Worm (Caenorhabditis elegans) whole organism, L4 larva: ENCODE results near the gene F01F1.3.

Experiments used
- D1046.2 ChIP-seq: fragments of 200-800 bp; sonication (Bioruptor generic); IDR thresholded peaks from 2 replicates; pipeline ENCODE4 v1.3.6; 2022; ENCODE audit warnings: missing genetic modification characterization, missing compliant biosample characterization
- F37D6.2 ChIP-seq: sonication (generic microtip); optimal IDR thresholded peaks from 2 replicates; lab custom pipeline; 2016; ENCODE audit warnings: mild to moderate bottlenecking, missing genetic modification characterization, missing compliant biosample characterization
- F49E8.2 ChIP-seq: sonication (generic microtip); optimal IDR thresholded peaks from 2 replicates; lab custom pipeline; 2016; ENCODE audit warnings: missing compliant biosample characterization, mild to moderate bottlenecking, missing genetic modification characterization, borderline replicate concordance
- T20F7.1 ChIP-seq: fragments of 200-800 bp; sonication (Bioruptor generic); optimal IDR thresholded peaks from 2 replicates; lab custom pipeline; 2018; ENCODE audit warnings: mild to moderate bottlenecking, missing genetic modification characterization, missing compliant biosample characterization
- Y5F2A.4 ChIP-seq: fragments of 200-800 bp; sonication (Bioruptor generic); optimal IDR thresholded peaks from 2 replicates; lab custom pipeline; 2018; ENCODE audit warnings: mild to moderate bottlenecking, missing genetic modification characterization, missing compliant biosample characterization
- aha-1 ChIP-seq: fragments of 150-350 bp; peaks from one replicate; lab custom pipeline; 2014; ENCODE audit warnings: missing biosample characterization, missing genetic modification characterization
- aly-2 ChIP-seq: sonication (generic microtip); optimal IDR thresholded peaks from 2 replicates; lab custom pipeline; 2018; ENCODE audit warnings: missing biosample characterization, missing genetic modification characterization
- ceh-20 ChIP-seq: fragments of 200-800 bp; sonication (Bioruptor generic); IDR thresholded peaks from 2 replicates; pipeline ENCODE4 v1.3.6; 2022; ENCODE audit warnings: missing genetic modification reagents, missing genetic modification characterization, missing compliant biosample characterization
- ceh-28 ChIP-seq: fragments of 150-350 bp; optimal IDR thresholded peaks from 2 replicates; lab custom pipeline; 2014; ENCODE audit warnings: missing biosample characterization, missing genetic modification reagents, missing genetic modification characterization
- ceh-44 ChIP-seq: fragments of 200-800 bp; sonication (Bioruptor generic); IDR thresholded peaks from 2 replicates; pipeline ENCODE4 v1.3.6; 2022; ENCODE audit warnings: missing genetic modification reagents, missing genetic modification characterization, missing compliant biosample characterization
- ceh-82 ChIP-seq: sonication (generic microtip); optimal IDR thresholded peaks from 2 replicates; lab custom pipeline; 2017; ENCODE audit warnings: missing biosample characterization, missing genetic modification characterization
- ces-1 ChIP-seq: fragments of 150-350 bp; sonication (generic microtip); optimal IDR thresholded peaks from 4 replicates; lab custom pipeline; 2014; ENCODE audit warnings: missing biosample characterization, missing genetic modification reagents, missing genetic modification characterization
- cey-2 ChIP-seq: sonication (generic microtip); optimal IDR thresholded peaks from 3 replicates; lab custom pipeline; 2017; ENCODE audit warnings: missing genetic modification characterization, mild to moderate bottlenecking, missing compliant biosample characterization, antibody characterized with exemption, borderline replicate concordance; ENCODE audit not compliant: insufficient read depth
- ctbp-1 ChIP-seq: fragments of 200-800 bp; sonication (Bioruptor generic); IDR thresholded peaks from 2 replicates; pipeline ENCODE4 v1.3.6; 2022; ENCODE audit warnings: missing genetic modification reagents, missing genetic modification characterization, missing compliant biosample characterization
- daf-19 ChIP-seq: fragments of 200-800 bp; sonication (Bioruptor generic); conservative IDR thresholded peaks from 2 replicates; pipeline ENCODE4 v1.3.6; 2022; ENCODE audit warnings: missing genetic modification characterization, missing compliant biosample characterization
- daf-8 ChIP-seq: fragments of 200-800 bp; sonication (Bioruptor generic); IDR thresholded peaks from 2 replicates; pipeline ENCODE4 v1.3.6; 2022; ENCODE audit warnings: missing genetic modification characterization, missing compliant biosample characterization
- dmd-6 ChIP-seq: fragments of 200-800 bp; sonication (Bioruptor generic); IDR thresholded peaks from 2 replicates; pipeline ENCODE4 v1.3.6; 2022; ENCODE audit warnings: missing genetic modification reagents, missing genetic modification characterization, missing compliant biosample characterization
- dmd-9 ChIP-seq: fragments of 200-800 bp; sonication (Bioruptor generic); IDR thresholded peaks from 2 replicates; pipeline ENCODE4 v1.3.6; 2022; ENCODE audit warnings: missing genetic modification reagents, missing genetic modification characterization, missing compliant biosample characterization
- dpl-1 ChIP-seq: fragments of 150-350 bp; optimal IDR thresholded peaks from 2 replicates; lab custom pipeline; 2014; ENCODE audit warnings: missing biosample characterization, missing genetic modification reagents, missing genetic modification characterization
- dve-1 ChIP-seq: sonication (generic microtip); optimal IDR thresholded peaks from 2 replicates; lab custom pipeline; 2017; ENCODE audit warnings: antibody characterized with exemption, mild to moderate bottlenecking, missing genetic modification characterization, missing compliant biosample characterization; ENCODE audit not compliant: insufficient read depth
- egl-43 ChIP-seq: fragments of 200-800 bp; sonication (Bioruptor generic); IDR thresholded peaks from 2 replicates; pipeline ENCODE4 v1.3.6; 2022; ENCODE audit warnings: missing genetic modification reagents, missing genetic modification characterization, missing compliant biosample characterization
- fkh-10 ChIP-seq: fragments of 150-350 bp; optimal IDR thresholded peaks from 2 replicates; lab custom pipeline; 2014; ENCODE audit warnings: missing biosample characterization, missing genetic modification reagents, missing genetic modification characterization
- fos-1 ChIP-seq: fragments of 150-350 bp; optimal IDR thresholded peaks from 2 replicates; lab custom pipeline; 2014; ENCODE audit warnings: missing biosample characterization, missing genetic modification characterization
- gei-8 ChIP-seq: fragments of 200-800 bp; sonication (Bioruptor generic); optimal IDR thresholded peaks from 2 replicates; lab custom pipeline; 2018; ENCODE audit warnings: mild to moderate bottlenecking, missing genetic modification characterization, missing compliant biosample characterization
- hif-1 ChIP-seq, 2 experiments: sonication (generic microtip); optimal IDR thresholded peaks; 2 replicates each; lab custom pipeline; 2016 to 2017; ENCODE audit warnings: missing compliant biosample characterization in 2 of 2, missing genetic modification characterization in 2 of 2, missing genetic modification reagents in 2 of 2, missing genotype in 2 of 2, mild to moderate bottlenecking in 1 of 2
- hlh-11 ChIP-seq: fragments of 200-800 bp; sonication (Bioruptor generic); optimal IDR thresholded peaks from 2 replicates; lab custom pipeline; 2018; ENCODE audit warnings: mild to moderate bottlenecking, missing genetic modification characterization, missing compliant biosample characterization
- hlh-30 ChIP-seq: sonication (generic microtip); optimal IDR thresholded peaks from 2 replicates; lab custom pipeline; 2017; ENCODE audit warnings: antibody characterized with exemption, mild to moderate bottlenecking, missing genetic modification characterization, missing compliant biosample characterization; ENCODE audit not compliant: insufficient read depth
- hmg-1.1 ChIP-seq: fragments of 200-800 bp; sonication (Bioruptor generic); IDR thresholded peaks from 2 replicates; pipeline ENCODE4 v1.3.6; 2022; ENCODE audit warnings: missing genetic modification reagents, missing genetic modification characterization, missing compliant biosample characterization
- lin-13 ChIP-seq: fragments of 150-350 bp; optimal IDR thresholded peaks from 2 replicates; lab custom pipeline; 2014; ENCODE audit warnings: missing biosample characterization, missing genetic modification reagents, missing genetic modification characterization
- lin-29 ChIP-seq: fragments of 200-800 bp; sonication (Bioruptor generic); IDR thresholded peaks from 2 replicates; pipeline ENCODE4 v1.3.6; 2022; ENCODE audit warnings: missing genetic modification reagents, missing genetic modification characterization, missing compliant biosample characterization
- lin-39 ChIP-seq: fragments of 150-350 bp; optimal IDR thresholded peaks from 2 replicates; lab custom pipeline; 2014; ENCODE audit warnings: missing biosample characterization, missing genetic modification reagents, missing genetic modification characterization
- lsy-2 ChIP-seq, 2 experiments: fragments of 150-350 bp in 1 of 2; sonication (generic microtip) in 1 of 2; optimal IDR thresholded peaks; 2 replicates each; lab custom pipeline; 2014 to 2017; ENCODE audit warnings: missing biosample characterization in 2 of 2, missing genetic modification characterization in 2 of 2
- mdl-1 ChIP-seq, 2 experiments: fragments of 150-350 bp in 1 of 2; sonication (generic microtip) in 1 of 2; optimal IDR thresholded peaks; 2 replicates each; lab custom pipeline; 2014 to 2017; ENCODE audit warnings: missing biosample characterization in 2 of 2, missing genetic modification characterization in 2 of 2
- mep-1 ChIP-seq: fragments of 150-350 bp; sonication (generic microtip); optimal IDR thresholded peaks from 3 replicates; lab custom pipeline; 2014; ENCODE audit warnings: missing biosample characterization, missing genetic modification characterization
- mes-2 ChIP-seq: sonication (generic microtip); optimal IDR thresholded peaks from 2 replicates; lab custom pipeline; 2016; ENCODE audit warnings: missing genotype, mild to moderate bottlenecking, missing genetic modification characterization, missing compliant biosample characterization; ENCODE audit not compliant: poor library complexity, severe bottlenecking
- mxl-2 ChIP-seq: fragments of 200-800 bp; sonication (Bioruptor generic); conservative IDR thresholded peaks from 2 replicates; pipeline ENCODE4 v1.3.6; 2022; ENCODE audit warnings: missing genetic modification reagents, missing genetic modification characterization, missing compliant biosample characterization
- mxl-3 ChIP-seq: fragments of 200-800 bp; sonication (Bioruptor generic); optimal IDR thresholded peaks from 2 replicates; lab custom pipeline; 2018; ENCODE audit warnings: mild to moderate bottlenecking, missing genetic modification characterization, missing compliant biosample characterization
- nhr-10 ChIP-seq: fragments of 150-350 bp; optimal IDR thresholded peaks from 2 replicates; lab custom pipeline; 2014; ENCODE audit warnings: missing biosample characterization, missing genetic modification characterization
- nhr-11 ChIP-seq: fragments of 150-350 bp; optimal IDR thresholded peaks from 2 replicates; lab custom pipeline; 2014; ENCODE audit warnings: missing biosample characterization, missing genetic modification characterization
- nhr-237 ChIP-seq: sonication (generic microtip); optimal IDR thresholded peaks from 2 replicates; lab custom pipeline; 2017; ENCODE audit warnings: missing biosample characterization, missing genetic modification characterization
- nhr-77 ChIP-seq: fragments of 150-350 bp; optimal IDR thresholded peaks from 2 replicates; lab custom pipeline; 2014; ENCODE audit warnings: missing biosample characterization, missing genetic modification characterization
- rbr-2 ChIP-seq: sonication (generic microtip); optimal IDR thresholded peaks from 2 replicates; lab custom pipeline; 2016; ENCODE audit warnings: missing genotype, missing genetic modification characterization, missing compliant biosample characterization
- skn-1 ChIP-seq: fragments of 150-350 bp; optimal IDR thresholded peaks from 2 replicates; lab custom pipeline; 2014; ENCODE audit warnings: missing biosample characterization, missing genetic modification characterization
- snpc-4 ChIP-seq: fragments of 150-350 bp; optimal IDR thresholded peaks from 2 replicates; lab custom pipeline; 2014; ENCODE audit warnings: missing biosample characterization, missing genetic modification characterization
- spr-3 ChIP-seq: fragments of 200-800 bp; sonication (Bioruptor generic); optimal IDR thresholded peaks from 2 replicates; lab custom pipeline; 2018; ENCODE audit warnings: mild to moderate bottlenecking, missing genetic modification characterization, missing compliant biosample characterization
- unc-62 ChIP-seq, 3 experiments: fragments of 150-350 bp in 1 of 3; sonication (generic microtip); optimal IDR thresholded peaks in 2 of 3; peaks in 1 of 3; 1 replicate in 1 of 3; 2 replicates in 2 of 3; lab custom pipeline; 2014 to 2017; ENCODE audit warnings: missing biosample characterization in 3 of 3, missing genetic modification characterization in 3 of 3, missing genetic modification reagents in 3 of 3, missing genotype in 1 of 3
- zfp-3 ChIP-seq: fragments of 200-800 bp; sonication (Bioruptor generic); conservative IDR thresholded peaks from 2 replicates; pipeline ENCODE4 v1.3.6; 2022; ENCODE audit warnings: missing genetic modification reagents, missing genetic modification characterization, missing compliant biosample characterization

Gene F01F1.3

ce11 chrIII:5843662-5844061, 28.1 kb upstream of the F01F1.3 start:
- no peak for TF ChIP-seq skn-1
- peak in 1 of 2 experiments; percentile 39 for TF ChIP-seq unc-62 (GFP tag; optimal IDR thresholded peaks at IDR 0.05 in 1 of 2; lab: Kevin White, UChicago)
- TF ChIP-seq unc-62 (tag; optimal IDR thresholded peaks at IDR 0.05; lab: Kevin White, UChicago), result no peak
- TF ChIP-seq hmg-1.1 (GFP tag; lab: Robert Waterston, UW), result 0 out of 2 replicates have a peak, but pooled peaks have one; percentile 21

- TF ChIP-seq rbr-2 (tag; lab: Kevin White, UChicago) (peak; percentile 86), dve-1 (tag; lab: Kevin White, UChicago) (peak; percentile 11), spr-3 (GFP tag; lab: Kevin White, UChicago) (no peak), nhr-11 (peak; percentile 5), mxl-3 (peak; percentile 42), dpl-1 (GFP tag; lab: Kevin White, UChicago) (peak; percentile 27), mdl-1 (tag; optimal IDR thresholded peaks at IDR 0.05; lab: Kevin White, UChicago) (peak; percentile 60 to 93), ceh-28 (tag; lab: Kevin White, UChicago) (no peak), ceh-44 (GFP tag; lab: Robert Waterston, UW) (no peak), hmg-1.1 (GFP tag; lab: Robert Waterston, UW) (peak; percentile 76), F37D6.2 (tag; lab: Kevin White, UChicago) (peak; percentile 65), daf-19 (no peak), ceh-20 (GFP tag; lab: Robert Waterston, UW) (peak; percentile 71; the same call in 1 of the 2 replicates), cey-2 (tag; lab: Kevin White, UChicago) (no peak), fkh-10 (GFP tag; lab: Kevin White, UChicago) (peak; percentile 65), ces-1 (GFP tag; lab: Kevin White, UChicago) (peak; percentile 39), lsy-2 (tag; optimal IDR thresholded peaks at IDR 0.05; lab: Kevin White, UChicago) (peak; percentile 22 to 70), dmd-6 (GFP tag; lab: Robert Waterston, UW) (no peak; the same call in none of the 2 replicates), hlh-11 (tag; lab: Kevin White, UChicago) (peak; percentile 43), ctbp-1 (peak; percentile 74), mep-1 (tag; lab: Kevin White, UChicago) (peak; percentile 70), hif-1 (tag; optimal IDR thresholded peaks at IDR 0.05; lab: Kevin White, UChicago) (peak in 1 of 2 experiments; percentile 45), aha-1 (tag; lab: Kevin White, UChicago) (peak; percentile 88), mes-2 (tag; lab: Kevin White, UChicago) (peak; percentile 30), hlh-30 (tag; lab: Kevin White, UChicago) (peak; percentile 69), unc-62 (GFP tag; optimal IDR thresholded peaks at IDR 0.05 in 1 of 2; lab: Kevin White, UChicago) (peak in 1 of 2 experiments; percentile 91), unc-62 (tag; optimal IDR thresholded peaks at IDR 0.05; lab: Kevin White, UChicago) (no peak)
- TF ChIP-seq, all 104 proteins: peak for 20
Measured at ce11 chrIII:5845483-5845882, 26.3 kb upstream of the F01F1.3 start.

- TF ChIP-seq zfp-3 (GFP tag; lab: Robert Waterston, UW) (no peak), gei-8 (GFP tag; lab: Kevin White, UChicago) (no peak), lin-13 (GFP tag; lab: Kevin White, UChicago) (no peak), Y5F2A.4 (GFP tag; lab: Kevin White, UChicago) (no peak), nhr-77 (no peak), fos-1 (no peak), aly-2 (tag; lab: Kevin White, UChicago) (no peak), mxl-2 (GFP tag; lab: Robert Waterston, UW) (no peak), lsy-2 (tag; optimal IDR thresholded peaks at IDR 0.05; lab: Kevin White, UChicago) (peak in 1 of 2 experiments; percentile 21), hif-1 (tag; optimal IDR thresholded peaks at IDR 0.05; lab: Kevin White, UChicago) (no peak), snpc-4 (no peak), ceh-82 (tag; lab: Kevin White, UChicago) (no peak), daf-8 (GFP tag; lab: Robert Waterston, UW) (no peak), egl-43 (GFP tag; lab: Robert Waterston, UW) (no peak), D1046.2 (GFP tag; lab: Robert Waterston, UW) (no peak), nhr-237 (no peak), lin-39 (tag; lab: Kevin White, UChicago) (no peak), F49E8.2 (no peak), hlh-11 (tag; lab: Kevin White, UChicago) (no peak), dmd-9 (GFP tag; lab: Robert Waterston, UW) (no peak), aha-1 (tag; lab: Kevin White, UChicago) (peak; percentile 7), lin-29 (GFP tag; lab: Robert Waterston, UW) (no peak), T20F7.1 (GFP tag; lab: Kevin White, UChicago) (no peak), nhr-10 (no peak)
Measured at ce11 chrIII:5846412-5846811, 25.3 kb upstream of the F01F1.3 start.
